Fruit fly (Drosophila melanogaster): ENCODE results near the gene RpS3A.

- TF ChIP-seq EcR (GFP tag; optimal IDR thresholded peaks at IDR 0.05) (no peak), psq (optimal IDR thresholded peaks at IDR 0.05) (no peak), usp (GFP tag; optimal IDR thresholded peaks at IDR 0.05) (no peak), CG8478 (optimal IDR thresholded peaks at IDR 0.05) (no peak)
Measured at dm6 chr4:63307-63706, 3.7 kb downstream of the RpS3A start.

All from whole organism.